Worm (Caenorhabditis elegans): ENCODE measurements around the gene lron-7.

lron-7 gene

DNA sequence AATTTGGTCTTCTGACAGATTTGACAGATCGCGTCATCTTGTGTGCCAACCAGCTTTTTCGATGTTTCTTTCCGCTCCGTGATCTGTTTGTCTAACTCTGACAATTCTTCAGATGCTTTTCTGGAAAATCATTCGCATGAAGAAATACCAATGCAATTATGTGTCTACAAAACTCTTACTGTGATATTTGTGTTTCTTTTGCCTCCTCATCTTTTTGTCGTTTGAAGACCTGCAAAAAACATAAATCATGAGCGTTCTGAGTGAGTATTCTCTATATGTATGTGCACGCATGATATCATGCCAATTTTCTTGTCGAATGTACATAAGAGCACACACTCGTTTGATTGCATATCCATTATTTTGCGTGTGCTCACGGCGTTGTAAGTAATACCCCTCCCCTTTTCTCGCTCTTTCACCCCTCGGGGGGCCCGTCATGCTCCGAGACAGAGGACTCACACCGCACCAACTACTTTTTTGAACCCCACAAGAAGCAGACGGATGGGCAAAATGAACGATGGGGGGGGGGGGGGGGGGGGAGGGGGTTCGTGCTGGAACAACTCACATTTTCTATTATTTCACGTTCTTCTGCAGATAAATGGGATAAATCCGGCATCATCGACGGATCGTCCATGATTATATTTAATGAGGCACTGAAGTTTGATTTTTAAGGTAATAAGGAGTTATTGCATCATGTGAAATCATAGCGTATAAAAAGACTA lies 12.1 kb upstream of the lron-7 start, which contains the start of gene unc-10:
Gene unc-10, minus strand, starts transcription at position 652 of the 719 bp plus-strand sequence.
- TF ChIP-seq zip-4 (GFP tag; optimal IDR thresholded peaks at IDR 0.05) (no peak), mef-2 (tag; optimal IDR thresholded peaks at IDR 0.05) (no peak), swsn-7 (tag; optimal IDR thresholded peaks at IDR 0.05) (no peak), hlh-4 (tag; optimal IDR thresholded peaks at IDR 0.05) (no peak), C04F5.9 (tag; optimal IDR thresholded peaks at IDR 0.05) (no peak), tlp-1 (tag; optimal IDR thresholded peaks at IDR 0.05) (no peak), hpl-2 (GFP tag; optimal IDR thresholded peaks at IDR 0.05) (no peak), sptf-1 (tag; optimal IDR thresholded peaks at IDR 0.05) (no peak), C16A3.4 (tag; optimal IDR thresholded peaks at IDR 0.05) (no peak), hlh-17 (GFP tag; optimal IDR thresholded peaks at IDR 0.05; ENCODE audit: borderline replicate concordance) (no peak), fos-1 (tag; optimal IDR thresholded peaks at IDR 0.05) (no peak), sox-4 (tag; optimal IDR thresholded peaks at IDR 0.05) (no peak), unc-130 (tag; optimal IDR thresholded peaks at IDR 0.05) (no peak), irx-1 (tag; optimal IDR thresholded peaks at IDR 0.05) (no peak), ceh-90 (tag; optimal IDR thresholded peaks at IDR 0.05) (no peak), unc-86 (tag; optimal IDR thresholded peaks at IDR 0.05) (no peak), ceh-88 (GFP tag; IDR thresholded peaks at IDR 0.05) (no peak), nhr-84 (tag; optimal IDR thresholded peaks at IDR 0.05) (no peak)

DNA sequence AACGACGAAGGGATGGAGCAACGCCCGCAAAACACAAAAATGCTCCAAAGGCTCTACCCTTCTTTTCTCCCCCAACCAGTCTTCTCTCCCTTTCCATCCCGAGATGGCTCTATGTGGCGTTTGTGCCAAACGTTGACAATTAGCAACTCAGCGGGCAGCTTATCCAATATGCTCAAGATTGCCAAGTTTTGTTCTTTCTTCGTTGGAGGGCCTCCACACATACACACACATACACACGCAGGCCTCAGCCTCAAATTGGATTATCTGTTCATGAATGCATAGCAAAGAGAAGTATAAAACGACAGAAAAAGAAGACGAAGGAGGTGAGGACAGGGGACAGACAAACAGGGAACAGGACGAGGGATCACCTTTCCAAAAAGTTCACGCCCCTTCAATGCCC lies 10.6 kb upstream of the lron-7 start:
- TF ChIP-seq lin-14 (GFP tag; optimal IDR thresholded peaks at IDR 0.05) (peak; percentile 74), ceh-82 (tag; optimal IDR thresholded peaks at IDR 0.05) (peak in 1 of 3 experiments; percentile 12), ceh-8 (GFP tag; optimal IDR thresholded peaks at IDR 0.05) (peak; percentile 27), unc-86 (tag; optimal IDR thresholded peaks at IDR 0.05) (no peak), irx-1 (tag; optimal IDR thresholded peaks at IDR 0.05) (no peak)

DNA sequence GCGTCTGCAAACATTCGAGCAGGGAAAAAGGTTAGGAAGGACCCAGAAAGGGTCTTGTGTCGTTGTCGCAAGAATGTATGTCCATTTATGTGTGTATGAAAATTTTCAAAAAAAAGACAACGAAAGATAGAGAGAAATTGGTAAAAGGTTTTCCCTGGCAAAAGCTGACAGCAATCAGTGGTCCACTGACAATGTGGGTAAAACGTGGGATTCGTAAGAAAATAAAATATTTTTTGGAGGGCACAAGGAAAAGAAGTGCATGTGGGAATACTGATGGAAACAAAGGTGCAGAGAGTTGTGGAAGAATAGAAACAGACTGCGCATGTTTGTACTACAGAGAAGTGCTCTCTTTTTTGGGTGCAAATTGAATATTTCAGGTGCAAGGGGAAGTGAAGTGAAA lies 8.8 kb upstream of the lron-7 start:
- TF ChIP-seq ceh-88 (GFP tag; IDR thresholded peaks at IDR 0.05), result no peak
- TF ChIP-seq ceh-82 (tag; optimal IDR thresholded peaks at IDR 0.05), result no peak
- no peak for TF ChIP-seq lsy-2 (tag; optimal IDR thresholded peaks at IDR 0.05)
- TF ChIP-seq swsn-7 (tag; optimal IDR thresholded peaks at IDR 0.05), result no peak
- no peak for TF ChIP-seq snpc-4 (tag; optimal IDR thresholded peaks at IDR 0.05)
- no peak for TF ChIP-seq ces-1 (GFP tag; optimal IDR thresholded peaks at IDR 0.05)
- no peak for TF ChIP-seq isw-1 (GFP tag; IDR thresholded peaks at IDR 0.05)
- no peak for TF ChIP-seq nhr-28 (tag; optimal IDR thresholded peaks at IDR 0.05)

DNA sequence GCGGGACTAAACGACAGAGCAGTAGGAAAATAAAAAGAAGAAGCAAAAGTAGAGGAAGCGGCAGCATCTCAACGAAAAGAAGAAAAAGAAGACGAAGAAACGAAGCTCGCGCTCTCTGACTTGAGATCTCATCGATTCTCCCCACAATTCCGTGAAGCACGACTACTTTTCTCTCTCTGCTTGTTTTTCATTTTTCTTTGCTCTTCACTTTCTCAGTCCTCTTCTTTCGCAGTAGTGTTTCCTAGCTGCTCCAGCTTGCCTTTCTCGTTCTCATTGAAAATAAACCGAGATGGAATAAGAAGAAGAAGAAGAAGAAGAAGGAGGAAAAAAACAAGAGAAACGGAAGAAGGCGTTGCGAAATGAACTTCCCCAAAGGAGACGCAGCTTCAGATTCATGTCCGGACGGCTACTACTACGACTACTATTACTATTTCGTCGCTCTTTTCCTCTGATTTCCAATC lies 7.2 kb upstream of the lron-7 start:
- TF ChIP-seq hlh-4 (tag; optimal IDR thresholded peaks at IDR 0.05), result no peak
- no peak for TF ChIP-seq vab-15 (tag; optimal IDR thresholded peaks at IDR 0.05)
- TF ChIP-seq lin-14 (GFP tag; optimal IDR thresholded peaks at IDR 0.05), result peak; percentile 94
- no peak for TF ChIP-seq sox-4 (tag; optimal IDR thresholded peaks at IDR 0.05)
- TF ChIP-seq hlh-17 (GFP tag; optimal IDR thresholded peaks at IDR 0.05; ENCODE audit: borderline replicate concordance), result no peak
- TF ChIP-seq nhr-47 (tag; optimal IDR thresholded peaks at IDR 0.05), result peak; percentile 59
- no peak for TF ChIP-seq pag-3 (tag; optimal IDR thresholded peaks at IDR 0.05; ENCODE audit: borderline replicate concordance, insufficient read depth)
- TF ChIP-seq pax-3 (tag; optimal IDR thresholded peaks at IDR 0.05), result no peak
- TF ChIP-seq efl-3 (GFP tag; optimal IDR thresholded peaks at IDR 0.05), result no peak
- no peak for TF ChIP-seq nhr-76 (tag; optimal IDR thresholded peaks at IDR 0.05)
- no peak for TF ChIP-seq ztf-4 (tag; optimal IDR thresholded peaks at IDR 0.05)
- TF ChIP-seq unc-86 (tag; optimal IDR thresholded peaks at IDR 0.05), result peak; percentile 76
- no peak for TF ChIP-seq aha-1 (tag; optimal IDR thresholded peaks at IDR 0.05)
- TF ChIP-seq rnt-1 (tag; optimal IDR thresholded peaks at IDR 0.05), result peak; percentile 4
- TF ChIP-seq grh-1 (GFP tag; IDR thresholded peaks at IDR 0.05), result no peak
- TF ChIP-seq tbx-2 (tag; optimal IDR thresholded peaks at IDR 0.05), result peak; percentile 67
- peak; percentile 33; the same call in 1 of the 2 replicates for TF ChIP-seq isw-1 (GFP tag; IDR thresholded peaks at IDR 0.05)
- TF ChIP-seq fkh-4 (tag; optimal IDR thresholded peaks at IDR 0.05; ENCODE audit: borderline replicate concordance), result no peak
- peak; percentile 70 for TF ChIP-seq zag-1 (tag; optimal IDR thresholded peaks at IDR 0.05)
- peak; percentile 44 for TF ChIP-seq dsc-1 (tag; optimal IDR thresholded peaks at IDR 0.05)
- TF ChIP-seq unc-98 (GFP tag; IDR thresholded peaks at IDR 0.05), result no peak
- peak; percentile 27 for TF ChIP-seq nhr-77 (tag; optimal IDR thresholded peaks at IDR 0.05)
- TF ChIP-seq ceh-90 (tag; optimal IDR thresholded peaks at IDR 0.05), result no peak
- no peak for TF ChIP-seq F16B12.6 (tag; optimal IDR thresholded peaks at IDR 0.05)
- peak; percentile 48 for TF ChIP-seq swsn-7 (tag; optimal IDR thresholded peaks at IDR 0.05)
- TF ChIP-seq C04F5.9 (tag; optimal IDR thresholded peaks at IDR 0.05), result no peak
- no peak for TF ChIP-seq jun-1 (tag; optimal IDR thresholded peaks at IDR 0.05)
- no peak for TF ChIP-seq ets-5 (GFP tag; IDR thresholded peaks at IDR 0.05)
